Fruit fly (Drosophila melanogaster): ENCODE measurements around the gene boss.

DNA sequence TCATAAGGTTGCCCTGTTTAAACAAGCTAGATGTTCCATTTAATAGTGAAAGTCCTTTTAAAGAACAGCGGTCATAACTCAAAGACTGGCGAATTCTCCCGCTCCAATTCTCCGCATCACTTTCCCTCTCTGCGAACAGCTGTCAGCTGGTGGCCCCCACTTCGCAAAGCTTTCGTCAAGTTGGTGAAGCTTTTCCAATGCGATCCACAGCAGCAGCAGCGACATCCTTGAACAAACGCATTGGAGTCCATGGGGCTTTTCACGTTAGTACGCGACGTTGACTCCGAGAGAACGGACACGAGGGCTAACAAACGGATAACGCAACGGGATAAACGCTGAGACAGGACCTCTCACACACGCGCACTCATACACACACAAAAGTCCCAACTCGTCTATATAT lies 8.0 kb downstream of the boss start, which contains the start of gene fid:
- no peak for TF ChIP-seq CG17359 (tag; optimal IDR thresholded peaks at IDR 0.05)
- no peak for TF ChIP-seq CG7839 (tag; optimal IDR thresholded peaks at IDR 0.05)
- no peak for TF ChIP-seq Six4 (GFP tag; optimal IDR thresholded peaks at IDR 0.05)
- TF ChIP-seq CG30020 (tag; optimal IDR thresholded peaks at IDR 0.05) = no peak
